Fruit fly (Drosophila melanogaster) Kc167 (cell line): ENCODE data around the gene CG34437.

Source experiments
- Myc ChIP-seq: fragments of >200 bp; optimal IDR thresholded peaks from 2 replicates; lab custom pipeline; 2017; ENCODE audit warnings: missing external identifiers
- Sin3A ChIP-seq: fragments of >200 bp; optimal IDR thresholded peaks from 2 replicates; lab custom pipeline; 2018; ENCODE audit warnings: missing external identifiers
- h ChIP-seq: fragments of >200 bp; optimal IDR thresholded peaks from 3 replicates; lab custom pipeline; 2018; ENCODE audit warnings: missing external identifiers
- insv ChIP-seq: fragments of >200 bp; optimal IDR thresholded peaks from 3 replicates; lab custom pipeline; 2018; ENCODE audit warnings: missing external identifiers
- psq ChIP-seq: fragments of >200 bp; optimal IDR thresholded peaks from 2 replicates; lab custom pipeline; 2017; ENCODE audit warnings: missing external identifiers
- ttk ChIP-seq: sonication (Bioruptor generic); optimal IDR thresholded peaks from 2 replicates; lab custom pipeline; 2017; ENCODE audit warnings: missing external identifiers

The CG34437 gene

DNA sequence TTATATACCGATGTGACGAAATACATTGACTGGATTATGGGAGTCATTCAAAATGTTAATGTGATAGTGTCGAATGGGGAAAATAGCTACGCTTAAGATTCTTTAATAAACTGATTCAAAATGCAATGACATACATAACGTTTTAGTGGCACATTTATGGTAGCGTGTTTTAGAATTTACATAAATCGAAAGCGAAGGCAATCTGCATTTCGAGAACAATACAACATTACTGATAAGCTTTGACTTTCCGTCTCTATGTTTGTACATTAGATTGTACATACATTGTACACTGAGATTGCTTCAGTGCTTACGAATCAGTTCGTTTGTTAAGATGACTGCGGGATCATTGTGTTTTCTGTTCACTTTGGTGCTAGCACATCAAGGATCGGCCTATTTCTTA lies at the start of gene CG34437:
Gene CG34437 (plus strand): TSS at position 301 of the 400 bp plus-strand sequence.
- TF ChIP-seq insv (lab: Kevin White, UChicago) (no peak), ttk (lab: Kevin White, UChicago) (no peak), h (lab: Kevin White, UChicago) (no peak), Sin3A (lab: Kevin White, UChicago) (no peak), Myc (lab: Kevin White, UChicago) (no peak), psq (lab: Kevin White, UChicago) (no peak)

DNA sequence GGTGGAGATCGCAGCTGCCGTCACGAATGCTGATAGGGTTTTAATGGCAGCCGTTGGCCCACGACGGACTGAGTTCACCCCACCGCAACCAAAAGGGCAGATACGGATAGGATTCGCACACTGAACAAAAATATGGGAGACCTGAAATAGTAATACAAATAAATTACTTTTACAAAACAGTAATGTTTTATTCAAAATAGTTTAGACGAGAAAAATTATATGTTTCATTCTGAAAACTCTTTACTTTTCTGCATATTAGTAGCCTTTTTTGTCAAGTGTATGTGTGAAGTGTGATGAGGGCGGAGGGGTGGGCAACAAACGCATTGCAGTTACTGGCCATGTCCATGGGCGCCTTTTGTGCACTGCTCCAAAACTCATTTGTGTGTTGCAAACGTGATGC lies 47.4 kb upstream of the CG34437 start:
- TF ChIP-seq h (lab: Kevin White, UChicago) (no peak), Sin3A (lab: Kevin White, UChicago) (no peak), psq (lab: Kevin White, UChicago) (no peak), insv (lab: Kevin White, UChicago) (no peak), ttk (lab: Kevin White, UChicago) (no peak), Myc (lab: Kevin White, UChicago) (no peak)

DNA sequence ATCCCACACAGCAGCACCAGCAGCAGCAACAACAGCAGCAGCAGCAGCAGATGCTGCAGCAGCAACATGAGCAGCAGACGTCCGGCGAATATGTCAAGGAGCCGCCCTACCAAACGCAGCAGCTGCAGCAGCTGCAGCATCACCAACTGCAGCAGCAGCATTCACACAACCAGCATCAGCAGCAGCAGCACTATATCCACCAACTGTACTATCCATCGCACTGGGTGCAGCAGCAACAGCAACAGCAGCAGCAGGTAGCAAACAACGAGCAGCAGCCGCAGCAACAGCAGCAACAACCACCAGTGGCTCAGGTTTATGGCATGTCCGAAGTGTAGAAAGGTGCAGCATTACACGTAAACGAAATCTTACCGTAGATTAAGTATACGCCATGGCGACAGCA lies 45.7 kb upstream of the CG34437 start:
- TF ChIP-seq Sin3A (lab: Kevin White, UChicago) (no peak), psq (lab: Kevin White, UChicago) (no peak), Myc (lab: Kevin White, UChicago) (no peak), insv (lab: Kevin White, UChicago) (no peak), ttk (lab: Kevin White, UChicago) (no peak), h (lab: Kevin White, UChicago) (no peak)

DNA sequence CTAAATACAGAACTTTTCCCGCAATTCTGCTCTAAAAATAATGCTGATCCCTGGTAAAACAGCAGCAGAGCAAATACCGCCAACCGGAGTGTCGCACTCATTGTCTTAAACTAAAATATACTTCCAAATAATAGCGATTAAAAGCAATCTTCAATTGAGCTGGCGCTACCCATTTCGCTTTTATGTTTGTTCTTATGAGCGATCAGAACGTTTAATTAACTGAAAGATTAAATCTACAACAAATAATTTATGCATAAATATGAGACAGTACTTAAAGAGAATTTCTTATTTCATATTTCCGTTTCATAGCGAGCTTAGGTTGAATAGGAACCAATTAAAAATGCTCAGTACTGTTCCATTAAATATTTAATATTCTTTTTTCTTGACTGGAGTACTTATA lies 20.0 kb upstream of the CG34437 start, which contains the start of gene CG43125:
Gene CG43125 (minus strand): TSS at position 101 of the 400 bp plus-strand sequence.
- TF ChIP-seq Myc (lab: Kevin White, UChicago) (no peak), h (lab: Kevin White, UChicago) (no peak), psq (lab: Kevin White, UChicago) (no peak), insv (lab: Kevin White, UChicago) (no peak), Sin3A (lab: Kevin White, UChicago) (no peak), ttk (lab: Kevin White, UChicago) (no peak)

DNA sequence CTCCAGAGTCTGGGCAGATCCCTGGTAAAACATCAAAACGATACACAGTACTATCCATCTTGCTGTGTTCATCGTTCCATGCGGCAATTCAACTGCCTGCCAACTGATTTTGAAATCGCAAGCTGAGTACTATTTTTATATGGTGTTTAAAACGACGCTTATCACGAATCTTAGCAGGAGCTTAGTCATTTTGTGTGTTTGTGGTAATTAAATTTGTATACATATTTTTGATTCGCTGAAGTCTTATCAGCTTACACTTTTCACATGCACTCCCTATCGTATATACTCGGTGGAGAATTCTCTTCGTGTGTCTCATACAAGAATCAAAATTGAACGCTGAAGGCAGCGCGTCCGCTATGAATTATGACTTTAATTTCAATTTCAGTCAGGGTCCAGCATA lies 18.8 kb upstream of the CG34437 start, which contains the start of gene CG43124:
Gene CG43124 (minus strand): TSS at position 101 of the 400 bp plus-strand sequence.
- TF ChIP-seq Sin3A (lab: Kevin White, UChicago) (no peak), h (lab: Kevin White, UChicago) (no peak), ttk (lab: Kevin White, UChicago) (no peak), Myc (lab: Kevin White, UChicago) (no peak), psq (lab: Kevin White, UChicago) (no peak), insv (lab: Kevin White, UChicago) (no peak)

DNA sequence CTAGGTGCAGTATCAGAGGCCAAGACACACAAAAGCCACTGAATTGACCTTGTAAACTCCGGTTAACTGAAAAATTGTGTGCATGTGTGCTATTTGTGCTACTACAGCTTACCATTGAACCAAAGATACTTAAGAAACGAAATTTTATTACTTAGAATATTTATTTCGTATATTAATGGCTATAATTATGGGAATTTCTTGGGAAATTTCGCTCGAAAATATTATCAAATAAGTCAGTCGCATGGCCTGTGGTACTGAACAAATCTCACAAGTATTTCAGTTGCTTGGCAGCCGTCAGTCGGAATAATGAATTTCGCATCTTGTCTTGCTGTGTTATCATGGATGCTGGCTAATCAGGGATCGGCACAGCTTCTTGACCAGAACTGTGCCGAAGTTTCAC lies 1.2 kb upstream of the CG34437 start, which contains the start of gene CG34436:
Gene CG34436 (plus strand): TSS at position 301 of the 400 bp plus-strand sequence.
- TF ChIP-seq ttk (lab: Kevin White, UChicago) (no peak), h (lab: Kevin White, UChicago) (no peak), psq (lab: Kevin White, UChicago) (no peak), Sin3A (lab: Kevin White, UChicago) (no peak), insv (lab: Kevin White, UChicago) (no peak), Myc (lab: Kevin White, UChicago) (no peak)

DNA sequence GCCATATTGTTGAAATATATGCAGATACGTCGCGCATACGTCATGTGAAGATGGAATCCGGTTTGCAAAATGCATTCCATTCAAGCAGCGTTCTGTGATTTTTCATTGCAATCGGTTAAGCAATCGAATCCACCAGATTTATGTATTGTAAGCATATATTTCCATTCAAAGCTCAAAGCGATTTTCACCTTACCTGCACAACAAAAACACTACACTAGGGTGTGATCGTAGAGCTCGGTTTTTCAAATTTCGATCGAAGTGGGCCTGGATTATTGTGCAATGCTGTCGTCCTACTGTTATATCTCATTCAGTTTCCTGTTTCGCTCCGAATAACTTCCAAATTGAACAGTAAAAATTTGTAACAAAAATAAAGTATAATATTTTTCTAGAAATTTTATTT lies 7.5 kb downstream of the CG34437 start, which contains the start of gene Mst98Ca:
Gene Mst98Ca (plus strand): TSS at position 301 of the 400 bp plus-strand sequence.
- TF ChIP-seq ttk (lab: Kevin White, UChicago) (no peak), Myc (lab: Kevin White, UChicago) (no peak), insv (lab: Kevin White, UChicago) (no peak), psq (lab: Kevin White, UChicago) (no peak), h (lab: Kevin White, UChicago) (no peak), Sin3A (lab: Kevin White, UChicago) (no peak)

DNA sequence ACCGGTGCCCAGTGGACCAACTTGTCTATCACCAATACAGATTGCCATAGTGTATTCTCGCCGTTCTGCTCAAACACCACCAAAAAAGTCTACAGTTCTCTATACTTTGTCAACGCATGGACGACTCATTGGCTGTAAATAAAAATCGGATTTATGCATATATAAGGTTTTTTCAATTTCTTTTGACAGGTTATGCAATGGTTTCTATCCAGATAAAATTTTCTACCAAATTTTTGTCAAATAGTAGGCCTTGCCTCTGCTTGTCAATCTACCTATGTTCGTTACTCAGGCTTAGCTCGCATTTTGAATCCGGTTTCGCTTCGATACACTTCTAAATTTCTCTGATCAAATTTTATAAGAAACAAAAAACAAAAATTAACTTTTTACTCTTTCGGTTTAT lies 9.0 kb downstream of the CG34437 start, which contains the start of gene Mst98Cb:
Gene Mst98Cb (plus strand): TSS at position 301 of the 400 bp plus-strand sequence.
- no peak for TF ChIP-seq ttk (lab: Kevin White, UChicago)
- TF ChIP-seq Myc (lab: Kevin White, UChicago) = no peak
- no peak for TF ChIP-seq h (lab: Kevin White, UChicago)
- no peak for TF ChIP-seq Sin3A (lab: Kevin White, UChicago)
- TF ChIP-seq insv (lab: Kevin White, UChicago) = no peak
- TF ChIP-seq psq (lab: Kevin White, UChicago) = no peak

DNA sequence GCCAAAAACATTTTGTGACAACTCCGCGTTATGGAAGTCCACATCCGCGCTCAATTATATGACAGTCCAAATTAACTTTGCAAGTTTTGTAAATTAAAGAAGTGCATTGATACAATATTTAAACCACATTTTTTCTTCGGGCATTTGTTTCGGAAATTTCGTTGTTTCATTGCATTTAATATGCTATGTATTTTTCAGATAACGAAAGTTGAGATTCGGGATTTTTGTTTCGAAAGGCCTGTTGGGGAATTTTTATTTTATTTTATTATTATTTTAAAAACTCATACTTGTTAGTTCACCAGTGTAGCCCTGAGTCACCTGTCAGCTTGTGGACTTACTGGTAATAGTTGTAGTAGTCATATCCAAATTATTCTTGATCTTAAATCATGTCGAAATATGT lies 10.2 kb downstream of the CG34437 start, which contains the start of gene UQCR-14L:
Gene UQCR-14L (plus strand): TSS at position 301 of the 400 bp plus-strand sequence.
- no peak for TF ChIP-seq insv (lab: Kevin White, UChicago)
- TF ChIP-seq h (lab: Kevin White, UChicago) = no peak
- no peak for TF ChIP-seq psq (lab: Kevin White, UChicago)
- no peak for TF ChIP-seq Sin3A (lab: Kevin White, UChicago)
- no peak for TF ChIP-seq ttk (lab: Kevin White, UChicago)
- no peak for TF ChIP-seq Myc (lab: Kevin White, UChicago)

DNA sequence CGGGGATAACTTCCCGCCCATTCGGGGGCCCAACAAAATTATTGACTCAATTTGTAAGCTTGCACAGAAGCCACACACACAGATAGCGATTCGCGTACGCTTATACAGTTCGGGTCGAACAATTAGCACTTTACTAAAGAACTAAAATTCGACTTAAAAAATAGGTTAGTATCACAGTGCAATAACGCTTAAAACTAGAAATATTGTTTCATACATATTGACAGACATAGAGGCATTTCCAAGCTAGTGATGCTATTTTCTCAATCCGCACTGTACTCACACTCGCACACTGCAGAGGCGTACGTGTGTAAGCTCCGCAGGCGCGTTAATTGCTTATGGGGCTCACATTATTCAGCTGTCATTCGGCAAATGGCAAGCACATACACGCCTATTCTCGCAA lies 14.0 kb downstream of the CG34437 start:
- TF ChIP-seq psq (lab: Kevin White, UChicago) = no peak

DNA sequence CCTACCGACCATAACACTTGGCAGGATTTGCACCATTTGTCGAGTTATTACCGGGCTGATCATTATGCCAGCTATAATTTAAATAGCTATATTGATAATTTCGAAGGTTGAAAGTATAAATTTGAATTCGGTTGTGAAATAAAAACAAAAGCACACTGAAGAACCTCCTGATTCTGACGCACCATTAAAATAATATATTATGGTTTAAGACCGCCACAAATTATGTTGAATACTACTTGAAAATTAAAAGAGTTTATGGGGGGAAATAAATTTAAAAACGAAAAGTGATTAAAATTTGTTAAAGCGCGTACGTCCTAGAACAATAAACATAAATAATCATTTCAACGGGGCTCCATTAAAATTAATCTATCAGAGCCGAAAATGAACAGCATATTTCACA lies 21.0 kb downstream of the CG34437 start, which contains the start of gene CG12516:
Gene CG12516 (minus strand): TSS at position 101 of the 400 bp plus-strand sequence.
- TF ChIP-seq ttk (lab: Kevin White, UChicago) (no peak), Myc (lab: Kevin White, UChicago) (no peak), Sin3A (lab: Kevin White, UChicago) (no peak), psq (lab: Kevin White, UChicago) (no peak), insv (lab: Kevin White, UChicago) (no peak)

DNA sequence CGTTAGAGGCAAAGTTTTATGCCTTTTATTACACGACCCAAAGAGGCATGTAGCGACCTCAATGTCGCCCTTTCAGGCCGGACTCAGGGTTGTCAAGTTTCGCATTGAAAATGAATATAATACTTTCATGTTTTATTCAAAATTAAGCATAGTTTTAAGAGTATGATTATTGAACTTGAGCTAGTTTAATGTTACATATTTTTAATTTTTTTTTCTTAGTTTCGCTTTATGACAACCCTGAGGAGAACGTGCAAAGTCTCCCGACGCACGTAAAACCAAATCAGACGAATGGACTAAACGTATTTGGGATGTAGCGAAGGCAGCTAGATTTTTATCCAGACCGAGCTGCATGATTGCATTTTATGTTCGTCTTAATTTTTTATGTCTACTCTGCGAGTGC lies 22.4 kb downstream of the CG34437 start:
- TF ChIP-seq psq (lab: Kevin White, UChicago) (no peak), ttk (lab: Kevin White, UChicago) (no peak), Sin3A (lab: Kevin White, UChicago) (no peak), Myc (lab: Kevin White, UChicago) (no peak), insv (lab: Kevin White, UChicago) (no peak), h (lab: Kevin White, UChicago) (no peak)
